Worm (Caenorhabditis elegans): ENCODE results near the gene nhr-131.
A peak's percentile ranks its signal among the peaks of the same experiment; 100 is the strongest.

Gene nhr-131

ce11 chrV:494284-494683 lies at the start of gene nhr-131:
Gene nhr-131, plus strand, starts transcription at chrV:494370.
- TF ChIP-seq K11D2.4 (GFP tag; IDR thresholded peaks at IDR 0.05) = no peak
- TF ChIP-seq ceh-100 (GFP tag; IDR thresholded peaks at IDR 0.05) = no peak
- peak; percentile 73 for TF ChIP-seq cebp-1 (GFP tag; IDR thresholded peaks at IDR 0.05)
- TF ChIP-seq cebp-1 (tag; optimal IDR thresholded peaks at IDR 0.05) = peak; percentile 89
- no peak for TF ChIP-seq egl-18 (GFP tag; IDR thresholded peaks at IDR 0.05)
- TF ChIP-seq attf-5 (GFP tag; optimal IDR thresholded peaks at IDR 0.05) = peak; percentile 54
- peak; percentile 41 for TF ChIP-seq dox-1 (GFP tag; IDR thresholded peaks at IDR 0.05)
- TF ChIP-seq lin-40 (tag; optimal IDR thresholded peaks at IDR 0.05) = peak; percentile 20
- no peak for TF ChIP-seq athp-1 (tag; optimal IDR thresholded peaks at IDR 0.05)
- no peak for TF ChIP-seq tbx-9 (tag; optimal IDR thresholded peaks at IDR 0.05; ENCODE audit: borderline replicate concordance)
- peak; percentile 77 for TF ChIP-seq nhr-80 (tag; optimal IDR thresholded peaks at IDR 0.05)
- TF ChIP-seq bed-1 (GFP tag; IDR thresholded peaks at IDR 0.05) = no peak

- TF ChIP-seq T07F8.4 (tag; optimal IDR thresholded peaks at IDR 0.05) = no peak
- no peak for TF ChIP-seq T26A5.8 (tag; optimal IDR thresholded peaks at IDR 0.05)
- no peak for TF ChIP-seq ceh-91 (GFP tag; IDR thresholded peaks at IDR 0.05)
- TF ChIP-seq ceh-40 (GFP tag; IDR thresholded peaks at IDR 0.05) = no peak
- TF ChIP-seq fkh-3 (tag; optimal IDR thresholded peaks at IDR 0.05) = no peak
- no peak for TF ChIP-seq B0019.2 (GFP tag; conservative IDR thresholded peaks at IDR 0.05)
- TF ChIP-seq atf-7 (tag; optimal IDR thresholded peaks at IDR 0.05) = no peak
- no peak for TF ChIP-seq madf-8 (GFP tag; conservative IDR thresholded peaks at IDR 0.05)
- no peak for TF ChIP-seq nhr-179 (tag; optimal IDR thresholded peaks at IDR 0.05)
- no peak for TF ChIP-seq gei-17 (GFP tag; optimal IDR thresholded peaks at IDR 0.05)
- TF ChIP-seq Y56A3A.18 (GFP tag; IDR thresholded peaks at IDR 0.05) = no peak
- no peak for TF ChIP-seq F22D6.2 (tag; optimal IDR thresholded peaks at IDR 0.05)
- no peak for TF ChIP-seq lag-1 (GFP tag; IDR thresholded peaks at IDR 0.05)
- TF ChIP-seq attf-5 (GFP tag; optimal IDR thresholded peaks at IDR 0.05) = no peak
- no peak for TF ChIP-seq somi-1 (GFP tag; optimal IDR thresholded peaks at IDR 0.05)
- TF ChIP-seq ets-4 (GFP tag; optimal IDR thresholded peaks at IDR 0.05) = no peak
- TF ChIP-seq mel-28 (tag; optimal IDR thresholded peaks at IDR 0.05; ENCODE audit: borderline replicate concordance) = no peak
These were observed 47.6 kb upstream of the nhr-131 start, which contains the start of gene srh-34 for ce11 chrV:446574-446973. Gene srh-34, minus strand, starts transcription at chrV:446674.

ce11 chrV:446988-447387 lies 47.2 kb upstream of the nhr-131 start:
- TF ChIP-seq zfh-2 (GFP tag; conservative IDR thresholded peaks at IDR 0.05) = peak; percentile 72
- no peak for TF ChIP-seq dpff-1 (tag; optimal IDR thresholded peaks at IDR 0.05)
- no peak for TF ChIP-seq Y67H2A.10 (GFP tag; conservative IDR thresholded peaks at IDR 0.05)
- TF ChIP-seq ztf-18 (tag; optimal IDR thresholded peaks at IDR 0.05) = no peak
- TF ChIP-seq nhr-120 (GFP tag; IDR thresholded peaks at IDR 0.05) = no peak
- TF ChIP-seq tlf-1 (GFP tag; optimal IDR thresholded peaks at IDR 0.05) = no peak
- TF ChIP-seq lin-26 (GFP tag; IDR thresholded peaks at IDR 0.05) = 0 out of 2 replicates have a peak, but pooled peaks have one; percentile 39
- TF ChIP-seq egl-18 (GFP tag; IDR thresholded peaks at IDR 0.05) = no peak
- no peak for TF ChIP-seq tbx-9 (tag; optimal IDR thresholded peaks at IDR 0.05; ENCODE audit: borderline replicate concordance)
- TF ChIP-seq unc-62 (GFP tag; optimal IDR thresholded peaks at IDR 0.05) = no peak
- TF ChIP-seq athp-1 (tag; optimal IDR thresholded peaks at IDR 0.05) = no peak

- TF ChIP-seq unc-130 (GFP tag; optimal IDR thresholded peaks at IDR 0.05) (no peak), rcor-1 (GFP tag; IDR thresholded peaks at IDR 0.05) (no peak), egl-18 (GFP tag; IDR thresholded peaks at IDR 0.05) (no peak), ceh-27 (GFP tag; optimal IDR thresholded peaks at IDR 0.05) (no peak), aptf-3 (GFP tag; IDR thresholded peaks at IDR 0.05) (no peak), ets-4 (GFP tag; optimal IDR thresholded peaks at IDR 0.05) (no peak), hlh-26 (GFP tag; conservative IDR thresholded peaks at IDR 0.05) (no peak), ztf-3 (GFP tag; optimal IDR thresholded peaks at IDR 0.05) (no peak), F57A8.1 (GFP tag; optimal IDR thresholded peaks at IDR 0.05) (no peak), snpc-4 (GFP tag; optimal IDR thresholded peaks at IDR 0.05) (no peak), snpc-4 (tag; optimal IDR thresholded peaks at IDR 0.05) (no peak), sea-2 (GFP tag; IDR thresholded peaks at IDR 0.05) (no peak), ceh-100 (GFP tag; IDR thresholded peaks at IDR 0.05) (no peak)
These were observed 45.0 kb upstream of the nhr-131 start, which contains the start of gene srh-35 for ce11 chrV:449130-449529. Gene srh-35, minus strand, starts transcription at chrV:449230.
